Worm (Caenorhabditis elegans): ENCODE data around the gene C03B1.6.
A peak's percentile ranks its signal among the peaks of the same experiment; 100 is the strongest.

C03B1.6 gene

ce11 chrX:6374451-6374850 lies 24.3 kb downstream of the C03B1.6 start, which contains the start of gene C03B1.1:
C03B1.1 (plus strand) TSS chrX:6374751.
- TF ChIP-seq him-1 (tag; optimal IDR thresholded peaks at IDR 0.05) (no peak), W03F9.2 (tag; optimal IDR thresholded peaks at IDR 0.05) (no peak), dao-5 (tag; optimal IDR thresholded peaks at IDR 0.05) (no peak)

- TF ChIP-seq dao-5 (tag; optimal IDR thresholded peaks at IDR 0.05) (no peak), W03F9.2 (tag; optimal IDR thresholded peaks at IDR 0.05) (no peak), him-1 (tag; optimal IDR thresholded peaks at IDR 0.05) (no peak)
Measured at ce11 chrX:6377634-6378288, 27.6 kb downstream of the C03B1.6 start, which contains the start of gene lmp-1. lmp-1 (minus strand) TSS chrX:6377684.

- TF ChIP-seq dao-5 (tag; optimal IDR thresholded peaks at IDR 0.05) = no peak
- peak; percentile 47 for TF ChIP-seq him-1 (tag; optimal IDR thresholded peaks at IDR 0.05)
- TF ChIP-seq W03F9.2 (tag; optimal IDR thresholded peaks at IDR 0.05) = no peak
Measured at ce11 chrX:6378363-6378762, 28.2 kb downstream of the C03B1.6 start.

- TF ChIP-seq dao-5 (tag; optimal IDR thresholded peaks at IDR 0.05) (no peak), W03F9.2 (tag; optimal IDR thresholded peaks at IDR 0.05) (no peak), him-1 (tag; optimal IDR thresholded peaks at IDR 0.05) (no peak)
Measured at ce11 chrX:6382930-6383329, 32.8 kb downstream of the C03B1.6 start.

ce11 chrX:6384537-6384936 lies 34.4 kb downstream of the C03B1.6 start:
- TF ChIP-seq him-1 (tag; optimal IDR thresholded peaks at IDR 0.05) = no peak
- TF ChIP-seq dao-5 (tag; optimal IDR thresholded peaks at IDR 0.05) = no peak
- TF ChIP-seq W03F9.2 (tag; optimal IDR thresholded peaks at IDR 0.05) = no peak

ce11 chrX:6385185-6385584 lies 35.1 kb downstream of the C03B1.6 start, which contains the start of gene igdb-3:
igdb-3 (plus strand) TSS chrX:6385485.
- TF ChIP-seq W03F9.2 (tag; optimal IDR thresholded peaks at IDR 0.05) = no peak
- no peak for TF ChIP-seq him-1 (tag; optimal IDR thresholded peaks at IDR 0.05)

ce11 chrX:6388639-6389038 lies 38.5 kb downstream of the C03B1.6 start:
- TF ChIP-seq W03F9.2 (tag; optimal IDR thresholded peaks at IDR 0.05) (no peak), him-1 (tag; optimal IDR thresholded peaks at IDR 0.05) (no peak), dao-5 (tag; optimal IDR thresholded peaks at IDR 0.05) (no peak)

- no peak for TF ChIP-seq W03F9.2 (tag; optimal IDR thresholded peaks at IDR 0.05)
- TF ChIP-seq him-1 (tag; optimal IDR thresholded peaks at IDR 0.05) = no peak
- TF ChIP-seq dao-5 (tag; optimal IDR thresholded peaks at IDR 0.05) = no peak
Measured at ce11 chrX:6391491-6391890, 41.4 kb downstream of the C03B1.6 start, which contains the start of gene igcm-2. igcm-2 (minus strand) TSS chrX:6391591.

- TF ChIP-seq W03F9.2 (tag; optimal IDR thresholded peaks at IDR 0.05) (no peak), dao-5 (tag; optimal IDR thresholded peaks at IDR 0.05) (no peak), him-1 (tag; optimal IDR thresholded peaks at IDR 0.05) (no peak)
Measured at ce11 chrX:6399450-6399849, 49.3 kb downstream of the C03B1.6 start.

Data from whole organism, L4/young adult.